Fruit fly (Drosophila melanogaster): Measurements from ENCODE around the gene PolrMT.

PolrMT gene

dm6 chr2L:1118880-1119809 lies 11.0 kb upstream of the PolrMT start (continued):
- TF ChIP-seq HmgD (GFP tag; optimal IDR thresholded peaks at IDR 0.05) (peak; percentile 30), CG8924 (tag; optimal IDR thresholded peaks at IDR 0.05) (peak; percentile 64), Bdp1 (GFP tag; optimal IDR thresholded peaks at IDR 0.05) (peak; percentile 62), CG7745 (tag; optimal IDR thresholded peaks at IDR 0.05) (no peak), CoRest (tag; optimal IDR thresholded peaks at IDR 0.05) (peak; percentile 71), BEAF-32 (GFP tag; optimal IDR thresholded peaks at IDR 0.05) (no peak), caup (GFP tag; optimal IDR thresholded peaks at IDR 0.05; ENCODE audit: severe bottlenecking) (peak; percentile 70), CG17568 (GFP tag; optimal IDR thresholded peaks at IDR 0.05) (peak; percentile 45), Hr39 (optimal IDR thresholded peaks at IDR 0.05) (no peak), Ptx1 (GFP tag; IDR thresholded peaks at IDR 0.05) (peak; percentile 84), Bgb (GFP tag; IDR thresholded peaks at IDR 0.05; ENCODE audit: partially characterized antibody) (peak; percentile 67), CG1529 (GFP tag; optimal IDR thresholded peaks at IDR 0.05) (peak; percentile 25), jumu (GFP tag; optimal IDR thresholded peaks at IDR 0.05) (peak; percentile 77), Opbp (GFP tag; IDR thresholded peaks at IDR 0.05; ENCODE audit: partially characterized antibody) (peak; percentile 40; the same call in 1 of the 3 replicates), CG12942 (GFP tag; optimal IDR thresholded peaks at IDR 0.05) (peak; percentile 70), inv (GFP tag; IDR thresholded peaks at IDR 0.05; ENCODE audit: partially characterized antibody) (no peak), unc-4 (GFP tag; IDR thresholded peaks at IDR 0.05; ENCODE audit: partially characterized antibody) (no peak), jigr1 (GFP tag; IDR thresholded peaks at IDR 0.05) (peak; percentile 46; the same call in 1 of the 3 replicates), Hr78 (GFP tag; optimal IDR thresholded peaks at IDR 0.05) (peak in 1 of 2 experiments; percentile 54), Hand (GFP tag; optimal IDR thresholded peaks at IDR 0.05) (peak; percentile 42), corto (GFP tag; optimal IDR thresholded peaks at IDR 0.05) (peak; percentile 87), dati (GFP tag; IDR thresholded peaks at IDR 0.05) (peak; percentile 28; the same call in 1 of the 2 replicates), croc (GFP tag; conservative IDR thresholded peaks at IDR 0.05) (peak; percentile 37; the same call in 1 of the 3 replicates), maf-S (GFP tag; optimal IDR thresholded peaks at IDR 0.05) (peak; percentile 54), CG9727 (GFP tag; optimal IDR thresholded peaks at IDR 0.05) (peak; percentile 84), CG10366 (GFP tag; IDR thresholded peaks at IDR 0.05) (peak; percentile 76), Hey (tag; optimal IDR thresholded peaks at IDR 0.05) (peak; percentile 29), z (GFP tag; IDR thresholded peaks at IDR 0.05) (peak; percentile 67; the same call in 2 of the 3 replicates), CG17912 (GFP tag; optimal IDR thresholded peaks at IDR 0.05) (no peak), slbo (GFP tag; IDR thresholded peaks at IDR 0.05) (peak; percentile 86), D19B (GFP tag; optimal IDR thresholded peaks at IDR 0.05) (peak; percentile 99), CG10147 (GFP tag; optimal IDR thresholded peaks at IDR 0.05) (peak; percentile 63), CG6813 (GFP tag; optimal IDR thresholded peaks at IDR 0.05) (peak; percentile 12), Adf1 (GFP tag; IDR thresholded peaks at IDR 0.05) (peak; percentile 49; the same call in 1 of the 2 replicates), CG15011 (GFP tag; optimal IDR thresholded peaks at IDR 0.05) (peak; percentile 50), slp2 (GFP tag; optimal IDR thresholded peaks at IDR 0.05) (peak; percentile 17), lmd (GFP tag; IDR thresholded peaks at IDR 0.05) (peak; percentile 82), CG3163 (GFP tag; optimal IDR thresholded peaks at IDR 0.05) (no peak), CG43689 (GFP tag; IDR thresholded peaks at IDR 0.05) (no peak), seq (GFP tag; IDR thresholded peaks at IDR 0.05) (peak; percentile 64; the same call in 1 of the 2 replicates), CG6654 (GFP tag; optimal IDR thresholded peaks at IDR 0.05) (peak; percentile 28), CG8359 (GFP tag; optimal IDR thresholded peaks at IDR 0.05; ENCODE audit: borderline replicate concordance) (no peak), Vsx1 (GFP tag; optimal IDR thresholded peaks at IDR 0.05) (peak; percentile 33), phol (tag; optimal IDR thresholded peaks at IDR 0.05) (peak; percentile 66), CG30020 (tag; optimal IDR thresholded peaks at IDR 0.05) (no peak), bowl (GFP tag; IDR thresholded peaks at IDR 0.05) (peak; percentile 44; the same call in 1 of the 2 replicates), CG9876 (GFP tag; optimal IDR thresholded peaks at IDR 0.05) (peak; percentile 58)
